Fruit fly (Drosophila melanogaster): ENCODE results near the gene CG5199.
A peak's percentile ranks its signal among the peaks of the same experiment; 100 is the strongest.

Gene CG5199

dm6 chr3L:20474789-20475208 lies 22.1 kb upstream of the CG5199 start (continued):
- TF ChIP-seq CG6813 (GFP tag; optimal IDR thresholded peaks at IDR 0.05) (peak; percentile 82), CG8924 (tag; optimal IDR thresholded peaks at IDR 0.05) (peak; percentile 91), zf30C (GFP tag; optimal IDR thresholded peaks at IDR 0.05) (no peak), sisA (GFP tag; IDR thresholded peaks at IDR 0.05) (no peak), hkb (optimal IDR thresholded peaks at IDR 0.05) (no peak), hkb (GFP tag; IDR thresholded peaks at IDR 0.05) (no peak), ab (GFP tag; optimal IDR thresholded peaks at IDR 0.05) (peak; percentile 53), h (optimal IDR thresholded peaks at IDR 0.05) (no peak), CG10654 (GFP tag; optimal IDR thresholded peaks at IDR 0.05) (peak; percentile 88), ATbp (GFP tag; optimal IDR thresholded peaks at IDR 0.05) (peak; percentile 82), CG7928 (GFP tag; optimal IDR thresholded peaks at IDR 0.05) (peak; percentile 60), Vsx1 (GFP tag; optimal IDR thresholded peaks at IDR 0.05) (peak; percentile 53), CG14050 (GFP tag; IDR thresholded peaks at IDR 0.05) (no peak), bbx (GFP tag; IDR thresholded peaks at IDR 0.05; ENCODE audit: partially characterized antibody) (no peak), MTF-1 (GFP tag; optimal IDR thresholded peaks at IDR 0.05; ENCODE audit: borderline replicate concordance) (peak; percentile 81), dm (GFP tag; optimal IDR thresholded peaks at IDR 0.05) (peak; percentile 73), CG15601 (tag; optimal IDR thresholded peaks at IDR 0.05) (peak; percentile 72), D (optimal IDR thresholded peaks at IDR 0.05) (no peak), D (GFP tag; optimal IDR thresholded peaks at IDR 0.05) (peak; percentile 72), CG8388 (GFP tag; optimal IDR thresholded peaks at IDR 0.05) (peak; percentile 78), danr (GFP tag; IDR thresholded peaks at IDR 0.05) (no peak), inv (GFP tag; IDR thresholded peaks at IDR 0.05; ENCODE audit: partially characterized antibody) (no peak), B-H1 (GFP tag; IDR thresholded peaks at IDR 0.05) (no peak), CG11695 (GFP tag; IDR thresholded peaks at IDR 0.05) (no peak), trh (GFP tag; optimal IDR thresholded peaks at IDR 0.05) (peak; percentile 84), H15 (GFP tag; IDR thresholded peaks at IDR 0.05) (no peak), ci (GFP tag; IDR thresholded peaks at IDR 0.05) (no peak), pho (GFP tag; optimal IDR thresholded peaks at IDR 0.05) (peak; percentile 90), CG9727 (GFP tag; optimal IDR thresholded peaks at IDR 0.05) (peak; percentile 83), CG12769 (tag; optimal IDR thresholded peaks at IDR 0.05) (peak; percentile 90), Mad (GFP tag; optimal IDR thresholded peaks at IDR 0.05) (peak; percentile 83), Oli (tag; optimal IDR thresholded peaks at IDR 0.05) (peak; percentile 66), NC2α (GFP tag; optimal IDR thresholded peaks at IDR 0.05) (peak; percentile 53), Rfx (GFP tag; IDR thresholded peaks at IDR 0.05) (no peak), tup (GFP tag; optimal IDR thresholded peaks at IDR 0.05) (peak; percentile 87), gsb-n (tag; optimal IDR thresholded peaks at IDR 0.05) (peak; percentile 83), unc-4 (GFP tag; IDR thresholded peaks at IDR 0.05; ENCODE audit: partially characterized antibody) (no peak), HLH54F (GFP tag; optimal IDR thresholded peaks at IDR 0.05) (peak; percentile 94), row (GFP tag; IDR thresholded peaks at IDR 0.05) (no peak), CG18764 (GFP tag; optimal IDR thresholded peaks at IDR 0.05) (peak; percentile 84), CG12659 (GFP tag; optimal IDR thresholded peaks at IDR 0.05) (peak; percentile 92), mld (GFP tag; IDR thresholded peaks at IDR 0.05; ENCODE audit: partially characterized antibody) (no peak), Lpt (GFP tag; optimal IDR thresholded peaks at IDR 0.05) (no peak), ind (GFP tag; optimal IDR thresholded peaks at IDR 0.05) (peak; percentile 93), Sox102F (GFP tag; optimal IDR thresholded peaks at IDR 0.05) (peak; percentile 83), CG14014 (GFP tag; IDR thresholded peaks at IDR 0.05) (no peak), CG6791 (GFP tag; IDR thresholded peaks at IDR 0.05; ENCODE audit: partially characterized antibody) (no peak), E2f2 (GFP tag; IDR thresholded peaks at IDR 0.05) (no peak), CG1603 (tag; optimal IDR thresholded peaks at IDR 0.05) (peak; percentile 85), crol (GFP tag; IDR thresholded peaks at IDR 0.05) (no peak), ERR (GFP tag; optimal IDR thresholded peaks at IDR 0.05) (peak; percentile 60), ap (GFP tag; IDR thresholded peaks at IDR 0.05) (no peak)
